Worm (Caenorhabditis elegans) whole organism, young adult: Measurements from ENCODE around the gene nhl-2.

Experiments
- B0035.1 ChIP-seq: sonication (generic microtip); optimal IDR thresholded peaks from 2 replicates; lab custom pipeline; 2016; ENCODE audit warnings: missing genetic modification characterization, mild to moderate bottlenecking, missing compliant biosample characterization, missing genotype, missing genetic modification reagents
- B0261.1 ChIP-seq: sonication (generic microtip); optimal IDR thresholded peaks from 2 replicates; lab custom pipeline; 2016; ENCODE audit warnings: mild to moderate bottlenecking, missing genetic modification characterization, moderate library complexity, missing compliant biosample characterization
- B0336.3 ChIP-seq: fragments of 200-800 bp; sonication (Bioruptor generic); IDR thresholded peaks from 2 replicates; pipeline ENCODE4 v1.3.6; 2022; ENCODE audit warnings: missing genetic modification characterization, missing compliant biosample characterization
- C06A6.2 ChIP-seq: fragments of 200-800 bp; sonication (Bioruptor generic); conservative IDR thresholded peaks from 2 replicates; pipeline ENCODE4 v1.3.6; 2022; ENCODE audit warnings: missing genetic modification characterization, missing compliant biosample characterization
- F33H1.4 ChIP-seq: fragments of 200-800 bp; sonication (Bioruptor generic); IDR thresholded peaks from 2 replicates; pipeline ENCODE4 v1.3.6; 2022; ENCODE audit warnings: missing genetic modification reagents, missing genetic modification characterization, missing compliant biosample characterization
- F55B11.4 ChIP-seq: sonication (generic microtip); optimal IDR thresholded peaks from 2 replicates; lab custom pipeline; 2016; ENCODE audit warnings: missing compliant biosample characterization, missing genetic modification characterization, borderline replicate concordance; ENCODE audit not compliant: insufficient read depth
- F57C9.4 ChIP-seq: sonication (generic microtip); optimal IDR thresholded peaks from 2 replicates; lab custom pipeline; 2017; ENCODE audit warnings: mild to moderate bottlenecking, missing genetic modification characterization, missing compliant biosample characterization
- K12H6.12 ChIP-seq: fragments of 200-800 bp; sonication (Bioruptor generic); optimal IDR thresholded peaks from 2 replicates; lab custom pipeline; 2018; ENCODE audit warnings: mild to moderate bottlenecking, missing genetic modification characterization, missing compliant biosample characterization
- T07F8.4 ChIP-seq: sonication (generic microtip); optimal IDR thresholded peaks from 2 replicates; lab custom pipeline; 2016; ENCODE audit warnings: mild to moderate bottlenecking, missing genetic modification characterization, moderate library complexity, missing compliant biosample characterization
- Y53G8AR.9 ChIP-seq: fragments of 200-800 bp; sonication (Bioruptor generic); conservative IDR thresholded peaks from 2 replicates; pipeline ENCODE4 v1.3.6; 2022; ENCODE audit warnings: missing genetic modification reagents, missing genetic modification characterization, missing compliant biosample characterization
- ama-1 ChIP-seq, 3 experiments: fragments of 150-350 bp in 1 of 3; sonication (generic microtip) in 2 of 3; optimal IDR thresholded peaks; 2 replicates each; lab custom pipeline; 2014 to 2018; ENCODE audit warnings: missing biosample characterization in 2 of 3, missing genetic modification characterization in 2 of 3, missing genetic modification reagents in 2 of 3
- attf-6 ChIP-seq: fragments of 200-800 bp; sonication (Bioruptor generic); IDR thresholded peaks from 2 replicates; pipeline ENCODE4 v1.3.6; 2022; ENCODE audit warnings: missing genetic modification reagents, missing genetic modification characterization, missing compliant biosample characterization
- bed-2 ChIP-seq: fragments of 200-800 bp; sonication (Bioruptor generic); IDR thresholded peaks from 2 replicates; pipeline ENCODE4 v1.3.6; 2022; ENCODE audit warnings: missing genetic modification reagents, missing genetic modification characterization, missing compliant biosample characterization
- cebp-1 ChIP-seq, 2 experiments: fragments of 200-800 bp in 1 of 2; sonication (Bioruptor generic) in 1 of 2; sonication (generic microtip) in 1 of 2; IDR thresholded peaks in 1 of 2; optimal IDR thresholded peaks in 1 of 2; 2 replicates each; pipeline versions ENCODE4 v1.3.6 to Lab custom; 2017 to 2022; ENCODE audit warnings: missing compliant biosample characterization in 2 of 2, missing genetic modification characterization in 2 of 2, mild to moderate bottlenecking in 1 of 2, missing genetic modification reagents in 1 of 2, moderate library complexity in 1 of 2
- cebp-2 ChIP-seq: fragments of 200-800 bp; sonication (Bioruptor generic); IDR thresholded peaks from 2 replicates; pipeline ENCODE4 v1.3.6; 2022; ENCODE audit warnings: missing genetic modification characterization, missing compliant biosample characterization
- ceh-100 ChIP-seq: fragments of 200-800 bp; sonication (Bioruptor generic); IDR thresholded peaks from 2 replicates; pipeline ENCODE4 v1.3.6; 2022; ENCODE audit warnings: missing genetic modification reagents, missing genetic modification characterization, missing compliant biosample characterization
- ceh-27 ChIP-seq: fragments of 200-800 bp; sonication (Bioruptor generic); optimal IDR thresholded peaks from 2 replicates; lab custom pipeline; 2018; ENCODE audit warnings: mild to moderate bottlenecking, missing genetic modification characterization, moderate library complexity, missing compliant biosample characterization
- ceh-58 ChIP-seq: fragments of 200-800 bp; sonication (Bioruptor generic); IDR thresholded peaks from 2 replicates; pipeline ENCODE4 v1.3.6; 2022; ENCODE audit warnings: missing genetic modification characterization, missing compliant biosample characterization
- ceh-79 ChIP-seq: sonication (generic microtip); optimal IDR thresholded peaks from 2 replicates; lab custom pipeline; 2017; ENCODE audit warnings: mild to moderate bottlenecking, missing genetic modification characterization, missing compliant biosample characterization
- die-1 ChIP-seq: sonication (generic microtip); optimal IDR thresholded peaks from 2 replicates; lab custom pipeline; 2016; ENCODE audit warnings: missing genotype, mild to moderate bottlenecking, missing genetic modification characterization, missing compliant biosample characterization
- dox-1 ChIP-seq: fragments of 200-800 bp; sonication (Bioruptor generic); IDR thresholded peaks from 2 replicates; pipeline ENCODE4 v1.3.6; 2022; ENCODE audit warnings: missing genetic modification reagents, missing genetic modification characterization, missing compliant biosample characterization
- dpl-1 ChIP-seq: fragments of 150-350 bp; optimal IDR thresholded peaks from 2 replicates; lab custom pipeline; 2014; ENCODE audit warnings: missing biosample characterization, missing genetic modification reagents, missing genetic modification characterization
- efl-1 ChIP-seq: fragments of 150-350 bp; optimal IDR thresholded peaks from 2 replicates; lab custom pipeline; 2014; ENCODE audit warnings: missing biosample characterization, missing genetic modification reagents, missing genetic modification characterization
- egl-44 ChIP-seq: fragments of 200-800 bp; sonication (Bioruptor generic); IDR thresholded peaks from 2 replicates; pipeline ENCODE4 v1.3.6; 2022; ENCODE audit warnings: missing genetic modification reagents, missing genetic modification characterization, missing compliant biosample characterization
- fkh-3 ChIP-seq: sonication (generic microtip); optimal IDR thresholded peaks from 2 replicates; lab custom pipeline; 2016; ENCODE audit warnings: mild to moderate bottlenecking, missing genetic modification characterization, missing compliant biosample characterization
- hlh-12 ChIP-seq: sonication (generic microtip); optimal IDR thresholded peaks from 2 replicates; lab custom pipeline; 2016; ENCODE audit warnings: missing genetic modification characterization, missing compliant biosample characterization
- let-526 ChIP-seq: fragments of 200-800 bp; sonication (Bioruptor generic); IDR thresholded peaks from 2 replicates; pipeline ENCODE4 v1.3.6; 2022; ENCODE audit warnings: missing genetic modification reagents, missing genetic modification characterization, missing compliant biosample characterization
- let-607 ChIP-seq, 2 experiments: fragments of 200-800 bp in 1 of 2; sonication (Bioruptor generic) in 1 of 2; sonication (generic microtip) in 1 of 2; optimal IDR thresholded peaks; 2 replicates each; lab custom pipeline; 2016 to 2018; ENCODE audit warnings: mild to moderate bottlenecking in 2 of 2, missing compliant biosample characterization in 2 of 2, missing genetic modification characterization in 2 of 2, moderate library complexity in 2 of 2, missing genotype in 1 of 2
- lin-26 ChIP-seq: fragments of 200-800 bp; sonication (Bioruptor generic); IDR thresholded peaks from 2 replicates; pipeline ENCODE4 v1.3.6; 2022; ENCODE audit warnings: missing genetic modification reagents, missing genetic modification characterization, missing compliant biosample characterization
- lin-35 ChIP-seq, 3 experiments: fragments of 150-350 bp in 2 of 3; sonication (generic microtip) in 1 of 3; optimal IDR thresholded peaks; 2 replicates each; lab custom pipeline; 2014 to 2018; ENCODE audit warnings: missing biosample characterization in 3 of 3, missing genetic modification characterization in 3 of 3, missing genetic modification reagents in 3 of 3
- lsl-1 ChIP-seq: fragments of 200-800 bp; sonication (Bioruptor generic); optimal IDR thresholded peaks from 2 replicates; lab custom pipeline; 2018; ENCODE audit warnings: mild to moderate bottlenecking, missing genetic modification characterization, moderate library complexity, missing compliant biosample characterization
- madf-6 ChIP-seq: fragments of 200-800 bp; sonication (Bioruptor generic); IDR thresholded peaks from 2 replicates; pipeline ENCODE4 v1.3.6; 2022; ENCODE audit warnings: missing genetic modification reagents, missing genetic modification characterization, missing compliant biosample characterization
- mel-28 ChIP-seq: sonication (generic microtip); optimal IDR thresholded peaks from 2 replicates; lab custom pipeline; 2016; ENCODE audit warnings: borderline replicate concordance, mild to moderate bottlenecking, missing genetic modification characterization, missing compliant biosample characterization
- nfya-1 ChIP-seq: sonication (generic microtip); optimal IDR thresholded peaks from 2 replicates; lab custom pipeline; 2017; ENCODE audit warnings: antibody characterized with exemption, missing compliant biosample characterization, missing genetic modification characterization, borderline replicate concordance; ENCODE audit not compliant: insufficient read depth
- nfya-2 ChIP-seq: fragments of 200-800 bp; sonication (Bioruptor generic); IDR thresholded peaks from 2 replicates; pipeline ENCODE4 v1.3.6; 2022; ENCODE audit warnings: missing genetic modification reagents, missing genetic modification characterization, missing compliant biosample characterization
- nhr-120 ChIP-seq: fragments of 200-800 bp; sonication (Bioruptor generic); IDR thresholded peaks from 2 replicates; pipeline ENCODE4 v1.3.6; 2022; ENCODE audit warnings: missing genetic modification characterization, missing compliant biosample characterization
- nhr-179 ChIP-seq: sonication (generic microtip); optimal IDR thresholded peaks from 2 replicates; lab custom pipeline; 2016; ENCODE audit warnings: mild to moderate bottlenecking, missing genetic modification characterization, missing compliant biosample characterization
- nhr-27 ChIP-seq: fragments of 200-800 bp; sonication (Bioruptor generic); optimal IDR thresholded peaks from 2 replicates; lab custom pipeline; 2018; ENCODE audit warnings: mild to moderate bottlenecking, missing genetic modification characterization, moderate library complexity, missing compliant biosample characterization
- rpc-1 ChIP-seq, 2 experiments: fragments of 150-350 bp in 1 of 2; sonication (generic microtip) in 1 of 2; optimal IDR thresholded peaks; 2 replicates each; lab custom pipeline; 2014 to 2018; ENCODE audit warnings: missing biosample characterization in 1 of 2, missing genetic modification characterization in 1 of 2, missing genetic modification reagents in 1 of 2, missing genotype in 1 of 2
- snpc-1.3 ChIP-seq: sonication (generic microtip); optimal IDR thresholded peaks from 2 replicates; lab custom pipeline; 2017; ENCODE audit warnings: missing genetic modification characterization, mild to moderate bottlenecking, missing compliant biosample characterization, antibody characterized with exemption, moderate library complexity, missing genotype, missing genetic modification reagents; ENCODE audit not compliant: insufficient read depth
- snpc-3.4 ChIP-seq: sonication (generic microtip); optimal IDR thresholded peaks from 2 replicates; lab custom pipeline; 2017; ENCODE audit warnings: missing genetic modification characterization, mild to moderate bottlenecking, missing compliant biosample characterization, antibody characterized with exemption, moderate library complexity, missing genotype, missing genetic modification reagents
- tbp1 ChIP-seq: fragments of 200-800 bp; sonication (Bioruptor generic); optimal IDR thresholded peaks from 2 replicates; lab custom pipeline; 2018; ENCODE audit warnings: mild to moderate bottlenecking, missing genetic modification characterization, missing compliant biosample characterization
- unc-130 ChIP-seq: sonication (generic microtip); optimal IDR thresholded peaks from 2 replicates; lab custom pipeline; 2016; ENCODE audit warnings: missing genetic modification reagents, missing genetic modification characterization, missing compliant biosample characterization
- ztf-25 ChIP-seq: fragments of 200-800 bp; sonication (Bioruptor generic); IDR thresholded peaks from 2 replicates; pipeline ENCODE4 v1.3.6; 2022; ENCODE audit warnings: missing genetic modification reagents, missing genetic modification characterization, missing compliant biosample characterization
- ztf-26 ChIP-seq: sonication (generic microtip); optimal IDR thresholded peaks from 2 replicates; lab custom pipeline; 2017; ENCODE audit warnings: missing genetic modification characterization, missing compliant biosample characterization
- ztf-3 ChIP-seq: fragments of 200-800 bp; sonication (Bioruptor generic); optimal IDR thresholded peaks from 2 replicates; lab custom pipeline; 2018; ENCODE audit warnings: mild to moderate bottlenecking, missing genetic modification characterization, missing compliant biosample characterization

Gene nhl-2

ce11 chrIII:4930154-4930679 is 31.3 kb upstream of the nhl-2 start, which contains the start of gene set-2 (continued):
- peak; percentile 29; the same call in 1 of the 2 replicates for TF ChIP-seq attf-6 (GFP tag; lab: Robert Waterston, UW)
- no peak for TF ChIP-seq nfya-1 (tag; lab: Kevin White, UChicago)
- TF ChIP-seq rpc-1 (optimal IDR thresholded peaks at IDR 0.05; lab: Kevin White, UChicago) = no peak
- no peak for TF ChIP-seq rpc-1 (tag; optimal IDR thresholded peaks at IDR 0.05; lab: Kevin White, UChicago)
- TF ChIP-seq dox-1 (GFP tag; lab: Robert Waterston, UW) = peak; percentile 90
- TF ChIP-seq nhr-120 (GFP tag; lab: Robert Waterston, UW) = no peak
- TF ChIP-seq ama-1 (optimal IDR thresholded peaks at IDR 0.05; lab: Kevin White, UChicago) = no peak
- no peak for TF ChIP-seq ama-1 (GFP tag; optimal IDR thresholded peaks at IDR 0.05; lab: Kevin White, UChicago)
- no peak for TF ChIP-seq mel-28
- no peak for TF ChIP-seq die-1 (tag; lab: Kevin White, UChicago)
- TF ChIP-seq let-607 (tag; optimal IDR thresholded peaks at IDR 0.05; lab: Kevin White, UChicago) = peak in 1 of 2 experiments; percentile 32
- peak; percentile 87 for TF ChIP-seq ztf-25 (GFP tag; lab: Robert Waterston, UW)
- peak; percentile 95 for TF ChIP-seq unc-130
- TF ChIP-seq B0035.1 = no peak
- TF ChIP-seq tbp1 (GFP tag; lab: Kevin White, UChicago) = peak; percentile 48
- TF ChIP-seq F33H1.4 (GFP tag; lab: Robert Waterston, UW) = peak; percentile 76
- peak; percentile 88 for TF ChIP-seq madf-6 (GFP tag; lab: Robert Waterston, UW)
- TF ChIP-seq nhr-27 (tag; lab: Kevin White, UChicago) = no peak
- TF ChIP-seq Y53G8AR.9 (GFP tag; lab: Robert Waterston, UW) = peak; percentile 51; the same call in 1 of the 2 replicates
- peak; percentile 60 for TF ChIP-seq snpc-1.3 (tag; lab: Kevin White, UChicago)
- TF ChIP-seq B0261.1 (tag; lab: Kevin White, UChicago) = no peak
- no peak for TF ChIP-seq cebp-1 (GFP tag; IDR thresholded peaks at IDR 0.05; lab: Robert Waterston, UW)
- TF ChIP-seq cebp-1 (tag; optimal IDR thresholded peaks at IDR 0.05; lab: Kevin White, UChicago) = peak; percentile 67
- TF ChIP-seq fkh-3 (tag; lab: Kevin White, UChicago) = no peak
- no peak for TF ChIP-seq nfya-2 (GFP tag; lab: Robert Waterston, UW)
- peak; percentile 75 for TF ChIP-seq lsl-1 (GFP tag; lab: Kevin White, UChicago)
- no peak for TF ChIP-seq ceh-58 (GFP tag; lab: Robert Waterston, UW)
- peak; percentile 92 for TF ChIP-seq efl-1 (GFP tag; lab: Kevin White, UChicago)
- peak; percentile 92 for TF ChIP-seq bed-2 (GFP tag; lab: Robert Waterston, UW)
- no peak for TF ChIP-seq ztf-3
- TF ChIP-seq lin-26 (GFP tag; lab: Robert Waterston, UW) = 0 out of 2 replicates have a peak, but pooled peaks have one; percentile 39
- TF ChIP-seq snpc-3.4 = peak; percentile 78
- TF ChIP-seq ceh-79 (tag; lab: Kevin White, UChicago) = no peak
- no peak for TF ChIP-seq F55B11.4 (tag; lab: Kevin White, UChicago)
- TF ChIP-seq egl-44 = peak; percentile 69; the same call in 1 of the 2 replicates
- peak; percentile 29 to 89 (median 79) for TF ChIP-seq lin-35 (GFP tag; optimal IDR thresholded peaks at IDR 0.05; lab: Kevin White, UChicago)
- no peak for TF ChIP-seq hlh-12 (tag; lab: Kevin White, UChicago)
- no peak for TF ChIP-seq cebp-2 (GFP tag; lab: Robert Waterston, UW)
- no peak for TF ChIP-seq nhr-179 (tag; lab: Kevin White, UChicago)
- peak; percentile 88 for TF ChIP-seq ceh-27
- no peak for TF ChIP-seq F57C9.4 (tag; lab: Kevin White, UChicago)
- peak; percentile 92 for TF ChIP-seq dpl-1 (GFP tag; lab: Kevin White, UChicago)
- peak; percentile 50 for TF ChIP-seq ceh-100 (GFP tag; lab: Robert Waterston, UW)
- TF ChIP-seq C06A6.2 (GFP tag; lab: Robert Waterston, UW) = no peak
- TF ChIP-seq B0336.3 = peak; percentile 63
- no peak for TF ChIP-seq T07F8.4 (tag; lab: Kevin White, UChicago)
- no peak for TF ChIP-seq ztf-26 (tag; lab: Kevin White, UChicago)
- peak; percentile 59 for TF ChIP-seq K12H6.12 (tag; lab: Kevin White, UChicago)
- TF ChIP-seq let-526 (GFP tag; lab: Robert Waterston, UW) = peak; percentile 86
